Fruit fly (Drosophila melanogaster) whole organism, pupa: ENCODE measurements around the gene CG9500.

ENCODE experiments used
- CG10348 ChIP-seq: fragments of 200-800 bp; sonication (Bioruptor generic); IDR thresholded peaks from 2 replicates; pipeline ENCODE4 v1.3.6; 2022; ENCODE audit warnings: missing biosample characterization, missing genetic modification characterization
- CG12605 ChIP-seq: fragments of 200-800 bp; sonication (Bioruptor generic); IDR thresholded peaks from 2 replicates; pipeline ENCODE4 v1.3.6; 2022; ENCODE audit warnings: missing biosample characterization, missing genetic modification characterization
- CG13204 ChIP-seq: fragments of 200-800 bp; sonication (Bioruptor generic); optimal IDR thresholded peaks from 2 replicates; lab custom pipeline; 2018; ENCODE audit warnings: missing biosample characterization, mild to moderate bottlenecking, missing genetic modification characterization, moderate library complexity
- CG15710 ChIP-seq: fragments of 200-800 bp; sonication (Bioruptor generic); optimal IDR thresholded peaks from 2 replicates; lab custom pipeline; 2018; ENCODE audit warnings: missing biosample characterization, mild to moderate bottlenecking, missing genetic modification characterization, moderate library complexity
- CG32121 ChIP-seq: fragments of 200-800 bp; sonication (Bioruptor generic); IDR thresholded peaks from 2 replicates; pipeline ENCODE4 v1.3.6; 2022; ENCODE audit warnings: missing biosample characterization, missing genetic modification characterization
- CG8159 ChIP-seq: fragments of 200-800 bp; sonication (Bioruptor generic); optimal IDR thresholded peaks from 3 replicates; lab custom pipeline; 2018; ENCODE audit warnings: missing biosample characterization, mild to moderate bottlenecking, missing genetic modification characterization, moderate library complexity
- D1 ChIP-seq: fragments of 200-800 bp; sonication (Bioruptor generic); optimal IDR thresholded peaks from 2 replicates; lab custom pipeline; 2018; ENCODE audit warnings: missing biosample characterization, mild to moderate bottlenecking, missing genetic modification characterization, moderate library complexity
- EcR ChIP-seq: fragments of 200-800 bp; sonication (Bioruptor generic); optimal IDR thresholded peaks from 3 replicates; lab custom pipeline; 2019; ENCODE audit warnings: missing biosample characterization, missing genetic modification characterization, mild to moderate bottlenecking, moderate library complexity, missing genetic modification reagents
- Ets98B ChIP-seq: fragments of 200-800 bp; sonication (Bioruptor generic); IDR thresholded peaks from 2 replicates; pipeline ENCODE4 v1.3.6; 2022; ENCODE audit warnings: missing biosample characterization, missing genetic modification characterization
- Pif1A ChIP-seq: fragments of 200-800 bp; sonication (Bioruptor generic); optimal IDR thresholded peaks from 3 replicates; lab custom pipeline; 2016; ENCODE audit warnings: missing biosample characterization, missing genetic modification characterization
- Pif1B ChIP-seq: fragments of 200-800 bp; sonication (Bioruptor generic); optimal IDR thresholded peaks from 3 replicates; lab custom pipeline; 2016; ENCODE audit warnings: missing biosample characterization, missing genetic modification characterization
- Snoo ChIP-seq: fragments of 200-800 bp; sonication (Bioruptor generic); optimal IDR thresholded peaks from 3 replicates; lab custom pipeline; 2017; ENCODE audit warnings: missing biosample characterization, mild to moderate bottlenecking, missing genetic modification characterization, inconsistent platforms
- gl ChIP-seq: fragments of 200-800 bp; sonication (Bioruptor generic); optimal IDR thresholded peaks from 2 replicates; lab custom pipeline; 2018; ENCODE audit warnings: missing biosample characterization, mild to moderate bottlenecking, missing genetic modification characterization
- rn ChIP-seq: fragments of 200-800 bp; sonication (Bioruptor generic); IDR thresholded peaks from 2 replicates; pipeline ENCODE4 v1.3.6; 2022; ENCODE audit warnings: missing biosample characterization, missing genetic modification characterization

dm6 chr2L:6350984-6351808, 6.9 kb downstream of the CG9500 start, which contains the start of gene CG9498:
- TF ChIP-seq CG13204 (no peak), rn (GFP tag; lab: Robert Waterston, UW) (no peak), Ets98B (no peak), CG15710 (tag; lab: Kevin White, UChicago) (no peak), CG32121 (no peak), gl (tag; lab: Kevin White, UChicago) (no peak), D1 (tag; lab: Kevin White, UChicago) (no peak), CG10348 (GFP tag; lab: Robert Waterston, UW) (no peak), Pif1B (GFP tag; lab: Kevin White, UChicago) (no peak), EcR (no peak), Snoo (tag; lab: Kevin White, UChicago) (no peak), CG12605 (GFP tag; lab: Robert Waterston, UW) (no peak), Pif1A (GFP tag; lab: Kevin White, UChicago) (no peak), CG8159 (tag; lab: Kevin White, UChicago) (no peak)
